Worm (Caenorhabditis elegans) whole organism, L4/young adult: Measurements from ENCODE around the gene emc-6.

Experiments
- W03F9.2 ChIP-seq: fragments of 150-350 bp; optimal IDR thresholded peaks from 2 replicates; lab custom pipeline; 2014; ENCODE audit warnings: missing biosample characterization, missing genetic modification characterization
- dao-5 ChIP-seq: sonication (generic microtip); optimal IDR thresholded peaks from 2 replicates; lab custom pipeline; 2016; ENCODE audit warnings: missing genotype, missing genetic modification characterization, moderate library complexity, missing compliant biosample characterization
- him-1 ChIP-seq: sonication (generic microtip); optimal IDR thresholded peaks from 2 replicates; lab custom pipeline; 2016; ENCODE audit warnings: missing genotype, missing genetic modification reagents, missing genetic modification characterization, missing compliant biosample characterization

Gene emc-6

DNA sequence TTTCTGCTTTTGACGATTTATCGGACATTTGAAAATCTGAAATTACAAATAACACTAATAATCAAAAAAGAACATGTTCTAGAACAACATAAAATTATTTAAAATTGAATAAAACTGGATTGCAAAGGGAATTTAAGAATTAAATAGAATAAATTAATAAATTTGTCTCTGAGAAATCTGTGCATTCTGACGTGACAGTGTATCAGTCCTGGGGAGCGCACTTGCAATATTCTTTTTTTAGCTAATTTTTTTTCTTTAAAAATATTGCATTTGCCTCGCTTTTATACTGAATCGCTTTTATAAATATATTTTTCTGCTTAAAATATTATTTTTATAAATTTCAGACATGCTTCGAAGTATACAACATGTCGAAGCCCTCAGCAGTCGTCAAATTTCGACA is at the start of gene emc-6, which contains the start of the genes mrpl-1 and mrps-24:
emc-6 (minus strand) TSS at position 36 of the 400 bp plus-strand sequence.
mrpl-1 (minus strand) TSS at position 1 of the 400 bp plus-strand sequence.
mrps-24 (plus strand) TSS at position 345 of the 400 bp plus-strand sequence.
- TF ChIP-seq dao-5 (tag; lab: Kevin White, UChicago) (no peak), W03F9.2 (tag; lab: Kevin White, UChicago) (peak; percentile 92), him-1 (tag; lab: Kevin White, UChicago) (no peak)

DNA sequence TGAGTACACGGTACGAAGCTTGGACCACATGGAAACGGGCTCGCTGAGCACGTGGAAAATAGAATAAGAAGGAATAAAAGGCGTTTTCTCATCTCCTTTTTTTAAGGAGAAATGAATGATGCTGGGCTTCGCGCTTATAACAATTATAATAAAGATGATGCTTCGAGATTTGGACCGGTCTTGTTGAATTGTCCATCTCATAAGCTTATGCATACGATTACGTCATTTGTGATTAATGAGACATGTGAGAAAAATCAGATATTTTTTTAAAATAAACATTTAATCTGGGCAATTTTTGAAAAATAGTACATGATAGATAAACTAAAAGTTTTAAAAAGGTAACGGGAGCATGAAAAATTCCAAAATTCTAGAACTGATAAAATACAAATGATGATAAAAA is 47.7 kb upstream of the emc-6 start, which contains the start of gene C46A5.4:
C46A5.4 (minus strand) TSS at position 101 of the 400 bp plus-strand sequence.
- TF ChIP-seq W03F9.2 (tag; lab: Kevin White, UChicago): no peak
- no peak for TF ChIP-seq him-1 (tag; lab: Kevin White, UChicago)
- TF ChIP-seq dao-5 (tag; lab: Kevin White, UChicago): no peak

DNA sequence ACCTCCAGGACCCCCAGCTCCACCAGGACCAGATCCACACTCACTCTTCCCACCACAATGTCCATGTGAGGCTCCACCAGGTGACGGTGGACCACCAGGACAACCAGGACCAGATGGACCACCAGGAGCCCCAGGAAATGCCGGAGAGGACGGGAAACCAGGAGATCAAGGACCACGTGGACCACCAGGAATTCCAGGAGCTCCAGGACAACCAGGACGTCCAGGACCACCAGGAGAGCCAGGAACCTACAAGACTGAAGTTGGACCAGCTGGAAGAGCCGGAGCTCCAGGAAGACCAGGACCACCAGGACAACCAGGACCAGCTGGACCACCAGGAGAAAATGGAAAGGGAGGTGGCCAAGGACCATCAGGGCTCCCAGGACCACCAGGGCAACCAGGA is 44.6 kb upstream of the emc-6 start:
- TF ChIP-seq dao-5 (tag; lab: Kevin White, UChicago): no peak
- TF ChIP-seq him-1 (tag; lab: Kevin White, UChicago): no peak
- no peak for TF ChIP-seq W03F9.2 (tag; lab: Kevin White, UChicago)

DNA sequence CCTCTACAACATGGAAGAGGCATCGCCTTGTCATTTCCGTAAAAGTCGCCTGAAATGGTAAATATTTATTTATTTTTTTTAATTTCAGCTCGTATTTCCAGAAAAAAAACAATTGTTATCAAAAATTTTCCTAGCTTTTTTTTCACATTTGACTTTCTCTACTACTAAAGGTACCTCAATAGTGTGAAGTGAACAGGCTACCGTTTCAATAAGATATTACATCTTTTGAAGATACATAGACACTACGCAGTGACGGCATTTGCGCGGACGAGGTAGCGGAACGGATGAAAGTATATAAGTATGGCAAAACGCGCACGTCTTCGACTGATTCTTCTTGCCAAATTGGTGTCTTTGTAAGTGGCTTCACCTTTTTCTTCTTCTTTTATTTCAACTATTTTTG is 43.6 kb upstream of the emc-6 start, which contains the start of gene col-14:
col-14 (plus strand) TSS at position 301 of the 400 bp plus-strand sequence.
- TF ChIP-seq W03F9.2 (tag; lab: Kevin White, UChicago) (no peak), him-1 (tag; lab: Kevin White, UChicago) (no peak), dao-5 (tag; lab: Kevin White, UChicago) (no peak)

DNA sequence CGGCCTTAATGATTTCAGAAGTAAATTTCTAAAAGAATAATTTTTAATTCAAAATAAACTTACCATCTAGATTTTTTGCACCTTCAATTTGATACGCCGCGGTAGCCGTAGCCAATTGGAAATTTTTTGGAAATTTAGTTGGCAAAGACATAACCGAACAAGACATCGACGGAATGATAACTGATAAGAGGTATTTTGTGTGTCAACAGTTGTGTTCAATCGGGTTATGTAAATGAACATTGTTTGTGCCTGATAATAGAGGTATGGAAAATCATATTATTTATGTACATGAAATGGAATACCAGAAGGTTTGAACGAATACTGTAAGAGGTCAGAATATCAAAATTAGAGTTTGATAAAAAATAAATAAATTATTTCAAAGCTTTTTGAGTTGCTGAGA is 38.3 kb upstream of the emc-6 start, which contains the start of gene klo-1:
klo-1 (minus strand) TSS at position 388 of the 400 bp plus-strand sequence.
- TF ChIP-seq dao-5 (tag; lab: Kevin White, UChicago): no peak
- TF ChIP-seq W03F9.2 (tag; lab: Kevin White, UChicago): no peak
- no peak for TF ChIP-seq him-1 (tag; lab: Kevin White, UChicago)

DNA sequence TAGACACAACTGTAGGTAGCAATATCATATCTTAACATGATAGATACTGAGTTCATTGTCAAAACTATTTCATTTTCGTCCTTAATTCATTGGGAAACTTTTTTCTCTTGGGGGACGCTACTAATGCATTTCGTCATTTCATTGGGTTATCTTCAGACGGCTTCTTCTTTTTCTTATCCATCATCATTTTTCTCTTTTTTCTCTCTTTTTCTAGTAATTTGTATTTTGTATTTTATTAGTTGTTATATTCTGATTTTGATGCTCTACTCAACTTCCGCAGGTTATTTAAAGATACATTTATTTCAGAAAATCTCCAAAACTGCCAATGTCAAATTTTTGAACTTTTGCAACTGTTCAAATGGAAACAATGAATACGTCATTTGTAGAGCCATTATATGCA is 34.0 kb upstream of the emc-6 start, which contains the start of gene npr-35:
npr-35 (plus strand) TSS at position 301 of the 400 bp plus-strand sequence.
- no peak for TF ChIP-seq W03F9.2 (tag; lab: Kevin White, UChicago)
- TF ChIP-seq him-1 (tag; lab: Kevin White, UChicago): no peak
- no peak for TF ChIP-seq dao-5 (tag; lab: Kevin White, UChicago)

DNA sequence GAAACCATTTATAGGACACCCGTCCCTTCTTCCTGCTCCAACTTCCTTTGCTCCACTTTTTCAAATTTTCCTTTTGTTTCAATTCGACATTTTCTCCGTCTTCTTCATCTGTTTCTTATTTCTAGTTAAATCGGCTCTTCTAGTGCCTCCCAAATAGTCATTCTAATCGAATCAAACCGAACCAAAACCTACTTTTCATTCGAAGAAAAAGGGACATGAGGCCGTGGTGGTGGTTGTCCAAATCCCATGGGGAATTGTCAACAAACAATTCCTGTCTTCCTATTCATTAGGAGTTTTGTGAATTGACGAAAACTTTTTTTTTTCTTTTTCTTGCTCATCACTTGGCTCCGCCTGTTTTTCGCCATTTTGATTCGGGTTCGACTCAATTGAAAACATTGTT is 27.1 kb upstream of the emc-6 start:
- TF ChIP-seq W03F9.2 (tag; lab: Kevin White, UChicago) (no peak), him-1 (tag; lab: Kevin White, UChicago) (no peak)

DNA sequence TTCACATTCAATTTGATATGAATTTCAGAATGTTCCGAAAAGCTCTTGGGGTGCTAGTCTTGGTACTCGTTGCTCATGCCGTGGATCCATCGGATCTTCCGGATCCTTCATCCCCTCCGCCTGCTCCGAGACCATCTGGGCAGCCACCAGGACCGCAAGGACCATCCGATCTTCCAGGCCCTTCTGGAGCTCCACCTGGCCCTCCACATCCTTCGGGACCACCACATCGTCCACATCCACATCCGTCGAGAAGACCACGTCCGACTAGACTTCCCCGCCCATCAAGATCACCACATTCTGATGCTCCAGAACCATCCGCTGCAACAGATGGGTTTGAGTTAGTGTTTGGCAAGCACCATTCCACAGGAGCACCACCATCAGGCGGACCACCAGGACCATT is 25.1 kb upstream of the emc-6 start, which contains the start of gene clx-1:
clx-1 (plus strand) TSS at position 30 of the 400 bp plus-strand sequence.
- no peak for TF ChIP-seq him-1 (tag; lab: Kevin White, UChicago)

DNA sequence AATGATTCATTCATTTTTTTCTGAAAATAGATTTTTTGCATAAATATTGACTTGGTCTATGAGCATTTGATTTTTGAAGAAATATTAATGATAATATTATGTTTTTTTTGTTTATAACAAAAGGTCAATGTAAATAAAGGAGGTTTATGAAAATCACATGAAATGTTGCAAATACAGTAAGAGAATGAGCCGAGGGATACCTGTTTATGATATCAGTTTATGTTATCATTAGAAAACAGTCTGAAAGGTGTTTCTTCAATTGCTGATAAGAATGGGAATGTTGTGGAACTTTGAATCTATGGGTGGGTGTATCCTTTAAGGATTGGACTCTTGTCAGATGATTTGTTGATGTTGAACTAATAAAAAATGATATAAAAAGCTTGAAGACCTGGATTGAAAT is 24.6 kb upstream of the emc-6 start:
- TF ChIP-seq W03F9.2 (tag; lab: Kevin White, UChicago): no peak
- TF ChIP-seq dao-5 (tag; lab: Kevin White, UChicago): no peak
- TF ChIP-seq him-1 (tag; lab: Kevin White, UChicago): no peak

DNA sequence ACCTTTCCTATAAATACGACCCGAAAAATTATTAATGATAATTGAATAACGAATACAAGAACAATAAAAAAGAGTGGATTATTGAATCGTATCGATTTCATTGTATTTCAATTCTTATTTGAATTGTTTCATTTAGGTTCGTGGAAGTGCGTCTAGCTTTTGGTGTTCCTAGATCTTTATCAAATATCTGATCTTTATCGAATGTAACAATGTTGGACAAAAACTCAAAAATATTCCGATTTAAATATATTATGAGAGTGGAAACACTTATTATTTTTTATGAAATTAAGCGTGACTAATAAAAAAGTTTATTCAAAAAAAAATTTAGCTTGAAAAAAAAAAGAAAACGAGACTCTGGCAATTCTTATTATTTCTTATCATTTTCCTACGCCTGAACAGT is 22.4 kb upstream of the emc-6 start, which contains the start of the genes C50F7.9 and C50F7.3:
C50F7.9 (minus strand) TSS at position 101 of the 400 bp plus-strand sequence.
C50F7.3 (plus strand) TSS at position 370 of the 400 bp plus-strand sequence.
- no peak for TF ChIP-seq dao-5 (tag; lab: Kevin White, UChicago)
- no peak for TF ChIP-seq W03F9.2 (tag; lab: Kevin White, UChicago)
- TF ChIP-seq him-1 (tag; lab: Kevin White, UChicago): no peak

DNA sequence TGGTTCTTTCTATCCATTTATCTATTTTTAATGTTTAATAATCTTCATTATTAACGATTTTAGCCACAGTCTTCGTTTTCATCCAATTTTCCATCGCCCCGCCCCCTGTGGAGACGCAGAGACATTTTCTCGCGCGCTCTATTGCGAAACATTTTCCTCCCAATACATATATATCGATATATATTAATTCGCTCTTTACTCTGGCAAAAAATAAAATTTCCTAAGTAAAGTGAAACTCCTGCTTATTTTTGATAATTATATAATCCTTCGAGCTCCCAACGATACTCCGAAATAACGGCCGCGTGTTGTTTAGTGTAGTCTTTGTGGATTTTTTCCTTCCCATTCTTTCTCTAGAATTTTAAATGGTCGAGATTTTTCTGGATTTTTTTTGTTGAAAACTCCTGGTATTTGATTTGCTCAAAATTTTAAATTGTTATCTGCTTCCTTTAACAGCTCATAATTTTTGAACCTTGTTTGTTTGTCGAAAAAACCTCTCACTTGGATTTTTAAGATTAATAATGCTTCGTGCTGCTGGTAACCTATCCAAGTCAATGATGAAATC is 18.9 kb upstream of the emc-6 start, which contains the start of gene sucg-1:
sucg-1 (plus strand) TSS at position 512 of the 562 bp plus-strand sequence.
- no peak for TF ChIP-seq dao-5 (tag; lab: Kevin White, UChicago)
- TF ChIP-seq him-1 (tag; lab: Kevin White, UChicago): no peak
- TF ChIP-seq W03F9.2 (tag; lab: Kevin White, UChicago): no peak

DNA sequence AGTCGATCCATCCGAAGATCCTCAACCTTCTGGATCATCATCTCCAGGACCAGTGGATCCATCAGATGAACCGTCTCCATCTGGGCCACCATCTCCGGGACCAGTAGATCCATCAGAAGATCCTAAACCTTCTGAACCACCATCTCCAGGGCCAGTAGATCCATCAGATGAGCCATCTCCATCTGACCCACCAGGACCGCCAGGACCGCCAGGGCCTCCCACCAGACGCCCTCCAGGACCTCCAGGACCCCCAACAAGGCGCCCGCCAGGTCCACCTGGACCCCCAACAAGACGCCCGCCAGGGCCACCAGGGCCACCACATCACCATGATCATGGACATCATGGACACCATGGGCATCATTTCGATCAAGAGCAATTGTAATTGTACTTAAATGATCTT is 17.7 kb upstream of the emc-6 start:
- TF ChIP-seq dao-5 (tag; lab: Kevin White, UChicago) (no peak), him-1 (tag; lab: Kevin White, UChicago) (no peak), W03F9.2 (tag; lab: Kevin White, UChicago) (no peak)

DNA sequence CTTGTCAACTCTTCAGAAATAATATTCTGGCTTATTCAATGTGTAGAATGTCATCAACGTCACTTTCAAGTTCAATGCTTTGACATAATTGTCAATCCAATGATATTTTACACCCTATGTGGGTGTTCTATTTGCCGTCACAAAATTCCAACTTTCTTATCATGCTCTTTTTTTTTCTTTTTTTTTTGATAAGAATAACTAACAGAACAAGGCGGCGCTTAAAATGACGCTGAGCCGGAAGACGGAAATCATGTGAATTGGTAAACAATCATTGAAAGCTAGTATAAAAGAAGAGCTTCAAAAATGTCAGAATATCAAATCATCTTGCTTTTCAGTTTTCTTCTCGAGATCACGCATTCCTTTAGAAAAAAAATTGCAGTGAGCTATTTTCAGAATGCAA is 16.8 kb upstream of the emc-6 start, which contains the start of gene C50F7.5:
C50F7.5 (plus strand) TSS at position 395 of the 400 bp plus-strand sequence.
- no peak for TF ChIP-seq him-1 (tag; lab: Kevin White, UChicago)
- no peak for TF ChIP-seq dao-5 (tag; lab: Kevin White, UChicago)
- no peak for TF ChIP-seq W03F9.2 (tag; lab: Kevin White, UChicago)
